Fruit fly (Drosophila melanogaster): ENCODE results near the gene CG14086.

CG14086 gene

dm6 chr3L:19258199-19258598 lies 17.4 kb upstream of the CG14086 start:
- TF ChIP-seq ey (GFP tag; optimal IDR thresholded peaks at IDR 0.05): no peak
- TF ChIP-seq woc (GFP tag; optimal IDR thresholded peaks at IDR 0.05): no peak
- no peak for TF ChIP-seq psq (GFP tag; optimal IDR thresholded peaks at IDR 0.05)
- no peak for TF ChIP-seq h (GFP tag; optimal IDR thresholded peaks at IDR 0.05)

DNA sequence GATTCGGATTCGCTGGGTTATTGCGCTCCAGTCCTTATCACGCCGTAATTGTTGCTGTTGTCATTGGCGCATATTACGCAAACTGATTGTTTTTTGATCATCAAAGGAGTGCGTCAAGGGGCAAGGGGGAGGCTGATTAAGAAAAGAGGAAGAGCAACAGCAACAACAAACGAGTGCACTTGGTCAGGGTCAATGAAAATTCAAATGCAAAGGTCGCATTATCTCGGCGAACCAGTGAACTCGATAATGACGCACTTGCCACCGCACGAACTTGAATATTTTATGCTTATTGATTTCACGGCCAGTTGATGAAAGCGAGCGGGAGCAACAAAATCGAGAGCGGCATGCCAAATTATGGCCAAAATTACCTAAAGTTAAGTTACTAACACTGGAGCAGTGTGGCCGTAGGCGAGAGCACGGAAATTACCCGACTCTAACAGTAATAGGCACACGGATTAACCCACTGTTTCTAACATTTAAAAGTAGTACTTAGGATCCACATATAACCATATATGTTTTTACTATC lies 15.2 kb upstream of the CG14086 start, which contains the start of gene nes:
Gene nes (minus strand): TSS at position 402 of the 526 bp plus-strand sequence.
- TF ChIP-seq rgr (GFP tag; optimal IDR thresholded peaks at IDR 0.05) (peak; percentile 29), dsf (GFP tag; optimal IDR thresholded peaks at IDR 0.05; ENCODE audit: borderline replicate concordance) (no peak), h (GFP tag; optimal IDR thresholded peaks at IDR 0.05) (peak; percentile 11), HLH106 (tag; optimal IDR thresholded peaks at IDR 0.05) (peak; percentile 18), woc (GFP tag; optimal IDR thresholded peaks at IDR 0.05) (peak; percentile 61), Hnf4 (GFP tag; optimal IDR thresholded peaks at IDR 0.05) (peak; percentile 35), Rel (GFP tag; optimal IDR thresholded peaks at IDR 0.05) (no peak), Rel (tag; optimal IDR thresholded peaks at IDR 0.05) (peak; percentile 19), Dfd (GFP tag; optimal IDR thresholded peaks at IDR 0.05) (no peak), fru (GFP tag; optimal IDR thresholded peaks at IDR 0.05) (peak; percentile 68)

DNA sequence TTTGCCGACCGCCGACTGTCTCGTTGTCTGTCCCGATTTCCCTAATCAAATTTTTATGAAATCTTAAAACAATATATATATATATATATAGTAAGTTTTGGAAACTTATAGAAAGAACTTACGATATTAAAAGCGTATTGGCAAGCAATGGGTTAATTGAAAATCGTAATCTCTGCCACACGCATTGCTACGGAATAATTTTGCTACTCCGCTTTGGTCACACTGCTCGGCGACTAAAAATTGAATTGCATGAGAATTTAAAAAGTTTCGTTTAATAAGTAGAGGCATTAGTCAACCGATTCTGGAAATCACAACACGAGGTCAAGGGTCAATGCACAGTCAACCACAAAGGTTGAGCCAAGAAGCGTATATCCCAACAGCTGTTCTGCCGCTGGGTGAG lies 14.4 kb upstream of the CG14086 start, which contains the start of gene Bet1:
Gene Bet1 (plus strand): TSS at position 182 of the 400 bp plus-strand sequence.
- TF ChIP-seq Vsx2 (GFP tag; optimal IDR thresholded peaks at IDR 0.05; ENCODE audit: partially characterized antibody) (no peak), ey (GFP tag; optimal IDR thresholded peaks at IDR 0.05) (no peak), h (GFP tag; optimal IDR thresholded peaks at IDR 0.05) (no peak), Hnf4 (GFP tag; optimal IDR thresholded peaks at IDR 0.05) (no peak), Dfd (GFP tag; optimal IDR thresholded peaks at IDR 0.05) (no peak), Mio (GFP tag; optimal IDR thresholded peaks at IDR 0.05) (no peak), Hr78 (GFP tag; optimal IDR thresholded peaks at IDR 0.05) (no peak), Hr83 (GFP tag; optimal IDR thresholded peaks at IDR 0.05; ENCODE audit: poor library complexity, severe bottlenecking) (no peak), jim (GFP tag; optimal IDR thresholded peaks at IDR 0.05) (no peak), Rel (GFP tag; optimal IDR thresholded peaks at IDR 0.05) (no peak), Rel (tag; optimal IDR thresholded peaks at IDR 0.05) (no peak), psq (GFP tag; optimal IDR thresholded peaks at IDR 0.05) (no peak), woc (GFP tag; optimal IDR thresholded peaks at IDR 0.05) (peak; percentile 20), CG9705 (GFP tag; optimal IDR thresholded peaks at IDR 0.05) (no peak), HLH106 (tag; optimal IDR thresholded peaks at IDR 0.05) (peak; percentile 22), Myc (optimal IDR thresholded peaks at IDR 0.05) (peak; percentile 40), pan (optimal IDR thresholded peaks at IDR 0.05) (no peak), N (GFP tag; optimal IDR thresholded peaks at IDR 0.05) (no peak), br (GFP tag; optimal IDR thresholded peaks at IDR 0.05) (no peak), rgr (GFP tag; optimal IDR thresholded peaks at IDR 0.05) (no peak), fru (GFP tag; optimal IDR thresholded peaks at IDR 0.05) (no peak), GATAd (GFP tag; optimal IDR thresholded peaks at IDR 0.05) (no peak), lola (GFP tag; optimal IDR thresholded peaks at IDR 0.05) (no peak), sage (GFP tag; optimal IDR thresholded peaks at IDR 0.05) (no peak)

- no peak for TF ChIP-seq sv (GFP tag; optimal IDR thresholded peaks at IDR 0.05)
- no peak for TF ChIP-seq usp (GFP tag; optimal IDR thresholded peaks at IDR 0.05)
- no peak for TF ChIP-seq dsf (GFP tag; optimal IDR thresholded peaks at IDR 0.05; ENCODE audit: borderline replicate concordance)
- no peak for TF ChIP-seq Sp1 (GFP tag; optimal IDR thresholded peaks at IDR 0.05)
- TF ChIP-seq Abd-B (GFP tag; optimal IDR thresholded peaks at IDR 0.05): no peak
- TF ChIP-seq brk (GFP tag; optimal IDR thresholded peaks at IDR 0.05): no peak
- TF ChIP-seq lola (GFP tag; optimal IDR thresholded peaks at IDR 0.05): no peak
- TF ChIP-seq Hr83 (GFP tag; optimal IDR thresholded peaks at IDR 0.05; ENCODE audit: poor library complexity, severe bottlenecking): no peak
- no peak for TF ChIP-seq sage (GFP tag; optimal IDR thresholded peaks at IDR 0.05)
- TF ChIP-seq Mio (GFP tag; optimal IDR thresholded peaks at IDR 0.05): no peak
- no peak for TF ChIP-seq psq (GFP tag; optimal IDR thresholded peaks at IDR 0.05)
- no peak for TF ChIP-seq woc (GFP tag; optimal IDR thresholded peaks at IDR 0.05)
- TF ChIP-seq Jra (GFP tag; optimal IDR thresholded peaks at IDR 0.05): no peak
- no peak for TF ChIP-seq Hr78 (GFP tag; optimal IDR thresholded peaks at IDR 0.05)
- no peak for TF ChIP-seq CG32264 (GFP tag; optimal IDR thresholded peaks at IDR 0.05)
- TF ChIP-seq rgr (GFP tag; optimal IDR thresholded peaks at IDR 0.05): no peak
- TF ChIP-seq br (GFP tag; optimal IDR thresholded peaks at IDR 0.05): no peak
- no peak for TF ChIP-seq dmrt93B (GFP tag; optimal IDR thresholded peaks at IDR 0.05)
- TF ChIP-seq Rel (GFP tag; optimal IDR thresholded peaks at IDR 0.05): no peak
- TF ChIP-seq Rel (tag; optimal IDR thresholded peaks at IDR 0.05): no peak
These were observed 13.9 kb upstream of the CG14086 start for dm6 chr3L:19261720-19262119.

Measured in whole organism, wandering third instar larva.